Worm (Caenorhabditis elegans) whole organism, L4 larva: ENCODE data around the gene srz-13.

Source experiments
- ama-1 ChIP-seq: fragments of 150-350 bp; optimal IDR thresholded peaks from 2 replicates; lab custom pipeline; 2014; ENCODE audit warnings: inconsistent platforms, mixed read lengths
- ceh-44 ChIP-seq: fragments of 200-800 bp; sonication (Bioruptor generic); IDR thresholded peaks from 2 replicates; pipeline ENCODE4 v1.3.6; 2022; ENCODE audit warnings: missing genetic modification reagents, missing genetic modification characterization, missing compliant biosample characterization
- egl-27 ChIP-seq: sonication (generic microtip); optimal IDR thresholded peaks from 3 replicates; lab custom pipeline; 2017; ENCODE audit warnings: missing biosample characterization, missing genetic modification reagents, missing genetic modification characterization
- hlh-30 ChIP-seq: sonication (generic microtip); optimal IDR thresholded peaks from 2 replicates; lab custom pipeline; 2017; ENCODE audit warnings: antibody characterized with exemption, mild to moderate bottlenecking, missing genetic modification characterization, missing compliant biosample characterization; ENCODE audit not compliant: insufficient read depth
- lin-38 ChIP-seq: fragments of 200-800 bp; sonication (Bioruptor generic); IDR thresholded peaks from 2 replicates; pipeline ENCODE4 v1.3.6; 2022; ENCODE audit warnings: missing genetic modification reagents, missing genetic modification characterization, missing compliant biosample characterization
- mep-1 ChIP-seq: fragments of 150-350 bp; sonication (generic microtip); optimal IDR thresholded peaks from 3 replicates; lab custom pipeline; 2014; ENCODE audit warnings: missing biosample characterization, missing genetic modification characterization
- pqm-1 ChIP-seq: sonication (generic microtip); optimal IDR thresholded peaks from 2 replicates; lab custom pipeline; 2017; ENCODE audit warnings: missing biosample characterization, missing genetic modification characterization
- unc-39 ChIP-seq: sonication (generic microtip); optimal IDR thresholded peaks from 2 replicates; lab custom pipeline; 2017; ENCODE audit warnings: missing biosample characterization, missing genetic modification characterization
- ztf-11 ChIP-seq: fragments of 150-350 bp; optimal IDR thresholded peaks from 2 replicates; lab custom pipeline; 2014; ENCODE audit warnings: missing biosample characterization, missing genetic modification characterization

- TF ChIP-seq ztf-11 (tag; lab: Kevin White, UChicago) (no peak), egl-27 (tag; lab: Kevin White, UChicago) (no peak), ama-1 (lab: Kevin White, UChicago) (no peak), lin-38 (GFP tag; lab: Robert Waterston, UW) (no peak), pqm-1 (no peak), ceh-44 (no peak), mep-1 (tag; lab: Kevin White, UChicago) (no peak), hlh-30 (no peak), unc-39 (tag; lab: Kevin White, UChicago) (no peak)
Observed at ce11 chrV:16139529-16139928, 42.7 kb upstream of the srz-13 start, which contains the start of gene clc-11.
